Fruit fly (Drosophila melanogaster) whole organism, embryonic: ENCODE measurements around the gene CG31204.

Experiments used
- Ada2b ChIP-seq: fragments of 200-800 bp; sonication (Bioruptor generic); IDR thresholded peaks from 2 replicates; pipeline ENCODE4 v1.3.6; 2022; ENCODE audit warnings: missing biosample characterization, missing genetic modification characterization
- Antp ChIP-seq: fragments of 200-800 bp; sonication (Bioruptor generic); optimal IDR thresholded peaks from 3 replicates; lab custom pipeline; 2016; ENCODE audit warnings: missing biosample characterization, missing genetic modification characterization
- Awh ChIP-seq: fragments of 200-800 bp; sonication (Bioruptor generic); IDR thresholded peaks from 2 replicates; pipeline ENCODE4, ENCODE4 v1.3.6; 2022; ENCODE audit warnings: missing biosample characterization, missing genetic modification characterization
- CG10209 ChIP-seq: fragments of 200-800 bp; sonication (Bioruptor generic); optimal IDR thresholded peaks from 3 replicates; lab custom pipeline; 2017; ENCODE audit warnings: missing biosample characterization, mild to moderate bottlenecking, missing genetic modification characterization, missing genetic modification reagents
- CG1024 ChIP-seq: fragments of 200-800 bp; sonication (Bioruptor generic); IDR thresholded peaks from 2 replicates; pipeline ENCODE4 v1.3.6; 2022; ENCODE audit warnings: missing biosample characterization, missing genetic modification characterization
- CG10267 ChIP-seq: fragments of 200-800 bp; sonication (Bioruptor generic); optimal IDR thresholded peaks from 2 replicates; lab custom pipeline; 2018; ENCODE audit warnings: missing biosample characterization, mild to moderate bottlenecking, missing genetic modification characterization, moderate library complexity
- CG10543 ChIP-seq: fragments of 200-800 bp; sonication (Bioruptor generic); optimal IDR thresholded peaks from 3 replicates; lab custom pipeline; 2017; ENCODE audit warnings: missing biosample characterization, mild to moderate bottlenecking, missing genetic modification characterization, moderate library complexity
- CG10979 ChIP-seq: fragments of 200-800 bp; sonication (Bioruptor generic); optimal IDR thresholded peaks from 2 replicates; lab custom pipeline; 2018; ENCODE audit warnings: missing biosample characterization, mild to moderate bottlenecking, missing genetic modification characterization, moderate library complexity
- CG12299 ChIP-seq: fragments of 200-800 bp; sonication (Bioruptor generic); optimal IDR thresholded peaks from 2 replicates; lab custom pipeline; 2018; ENCODE audit warnings: missing biosample characterization, mild to moderate bottlenecking, missing genetic modification characterization
- CG13123 ChIP-seq: fragments of 200-800 bp; sonication (Bioruptor generic); optimal IDR thresholded peaks from 2 replicates; lab custom pipeline; 2016; ENCODE audit warnings: missing biosample characterization, missing genetic modification characterization
- CG15696 ChIP-seq: fragments of 200-800 bp; sonication (Bioruptor generic); optimal IDR thresholded peaks from 2 replicates; lab custom pipeline; 2019; ENCODE audit warnings: missing biosample characterization, mild to moderate bottlenecking, missing genetic modification characterization, moderate library complexity
- CG16779 ChIP-seq: fragments of 200-800 bp; sonication (Bioruptor generic); IDR thresholded peaks from 2 replicates; pipeline ENCODE4 v1.3.6; 2022; ENCODE audit warnings: missing biosample characterization, missing genetic modification characterization
- CG17385 ChIP-seq: fragments of 200-800 bp; sonication (Bioruptor generic); optimal IDR thresholded peaks from 3 replicates; lab custom pipeline; 2018; ENCODE audit warnings: missing biosample characterization, mild to moderate bottlenecking, missing genetic modification characterization
- CG18476 ChIP-seq: fragments of 200-800 bp; sonication (Bioruptor generic); optimal IDR thresholded peaks from 2 replicates; lab custom pipeline; 2016; ENCODE audit warnings: missing biosample characterization, mild to moderate bottlenecking, missing genetic modification characterization
- CG32532 ChIP-seq: fragments of 200-800 bp; sonication (Bioruptor generic); IDR thresholded peaks from 2 replicates; pipeline ENCODE4 v1.3.6; 2022; ENCODE audit warnings: missing biosample characterization, missing genetic modification characterization
- CG33213 ChIP-seq: fragments of 200-800 bp; sonication (Bioruptor generic); optimal IDR thresholded peaks from 3 replicates; lab custom pipeline; 2016; ENCODE audit warnings: missing biosample characterization, missing genetic modification characterization
- CG3847 ChIP-seq: fragments of 200-800 bp; sonication (Bioruptor generic); IDR thresholded peaks from 2 replicates; pipeline ENCODE4 v1.3.6; 2022; ENCODE audit warnings: missing biosample characterization, missing genetic modification characterization
- CG4328 ChIP-seq: fragments of 200-800 bp; sonication (Bioruptor generic); optimal IDR thresholded peaks from 3 replicates; lab custom pipeline; 2017; ENCODE audit warnings: missing biosample characterization, missing genetic modification reagents, missing genetic modification characterization
- CG8944 ChIP-seq: fragments of 200-800 bp; sonication (Bioruptor generic); optimal IDR thresholded peaks from 3 replicates; lab custom pipeline; 2016; ENCODE audit warnings: missing biosample characterization, missing genetic modification characterization
- CG9797 ChIP-seq: fragments of 200-800 bp; sonication (Bioruptor generic); optimal IDR thresholded peaks from 3 replicates; lab custom pipeline; 2018; ENCODE audit warnings: missing biosample characterization, mild to moderate bottlenecking, missing genetic modification characterization
- CG9932 ChIP-seq: fragments of 200-800 bp; sonication (Bioruptor generic); IDR thresholded peaks from 2 replicates; pipeline ENCODE4 v1.3.6; 2022; ENCODE audit warnings: missing biosample characterization, missing genetic modification characterization
- CHES-1-like ChIP-seq: fragments of 200-800 bp; sonication (Bioruptor generic); optimal IDR thresholded peaks from 2 replicates; lab custom pipeline; 2016; ENCODE audit warnings: missing biosample characterization, missing genetic modification characterization
- CoRest ChIP-seq: fragments of 200-800 bp; sonication (Bioruptor generic); optimal IDR thresholded peaks from 3 replicates; lab custom pipeline; 2018; ENCODE audit warnings: missing biosample characterization, mild to moderate bottlenecking, missing genetic modification characterization, moderate library complexity
- D19B ChIP-seq: fragments of 200-800 bp; sonication (Bioruptor generic); optimal IDR thresholded peaks from 2 replicates; lab custom pipeline; 2017; ENCODE audit warnings: missing biosample characterization, mild to moderate bottlenecking, missing genetic modification characterization
- ERR ChIP-seq: fragments of 200-800 bp; sonication (Bioruptor generic); optimal IDR thresholded peaks from 2 replicates; lab custom pipeline; 2016; ENCODE audit warnings: missing biosample characterization, missing genetic modification characterization
- Eip74EF ChIP-seq, 2 experiments: fragments of 200-800 bp in 1 of 2; fragments of >200 bp in 1 of 2; sonication (Bioruptor generic) in 1 of 2; optimal IDR thresholded peaks; 2 replicates each; lab custom pipeline; 2017 to 2019; ENCODE audit warnings: missing biosample characterization in 2 of 2, missing genetic modification characterization in 2 of 2, mild to moderate bottlenecking in 1 of 2, moderate library complexity in 1 of 2
- Ets97D ChIP-seq: fragments of 200-800 bp; sonication (Bioruptor generic); optimal IDR thresholded peaks from 3 replicates; lab custom pipeline; 2016; ENCODE audit warnings: missing biosample characterization, missing genetic modification characterization
- HLH4C ChIP-seq: fragments of 200-800 bp; sonication (Bioruptor generic); IDR thresholded peaks from 3 replicates; pipeline ENCODE4 v1.3.6; 2022; ENCODE audit warnings: missing biosample characterization, missing genetic modification characterization; ENCODE audit not compliant: partially characterized antibody
- Hand ChIP-seq: fragments of 200-800 bp; sonication (Bioruptor generic); optimal IDR thresholded peaks from 2 replicates; lab custom pipeline; 2017; ENCODE audit warnings: mild to moderate bottlenecking, missing biosample characterization, missing genetic modification reagents, missing genetic modification characterization
- Mrtf ChIP-seq: fragments of 200-800 bp; sonication (Bioruptor generic); IDR thresholded peaks from 3 replicates; pipeline ENCODE4 v1.3.6; 2022; ENCODE audit warnings: missing biosample characterization, missing genetic modification characterization
- NC2α ChIP-seq: fragments of 200-800 bp; sonication (Bioruptor generic); optimal IDR thresholded peaks from 2 replicates; lab custom pipeline; 2016; ENCODE audit warnings: missing biosample characterization, missing genetic modification characterization
- abd-A ChIP-seq: fragments of 200-800 bp; sonication (Bioruptor generic); optimal IDR thresholded peaks from 3 replicates; lab custom pipeline; 2019; ENCODE audit warnings: missing biosample characterization, mild to moderate bottlenecking, missing genetic modification characterization, moderate library complexity
- ara ChIP-seq: fragments of 200-800 bp; sonication (Bioruptor generic); IDR thresholded peaks from 2 replicates; pipeline ENCODE4 v1.3.6; 2022; ENCODE audit warnings: missing biosample characterization, missing genetic modification characterization
- bbx ChIP-seq: fragments of 200-800 bp; sonication (Bioruptor generic); IDR thresholded peaks from 2 replicates; pipeline ENCODE4 v1.3.6; 2022; ENCODE audit warnings: missing biosample characterization, missing genetic modification characterization; ENCODE audit not compliant: partially characterized antibody
- bowl ChIP-seq: fragments of 200-800 bp; sonication (Bioruptor generic); IDR thresholded peaks from 2 replicates; pipeline ENCODE4 v1.3.6; 2022; ENCODE audit warnings: missing biosample characterization, missing genetic modification characterization
- cato ChIP-seq: fragments of 200-800 bp; sonication (Bioruptor generic); optimal IDR thresholded peaks from 2 replicates; lab custom pipeline; 2016; ENCODE audit warnings: missing biosample characterization, missing genetic modification characterization, borderline replicate concordance
- croc ChIP-seq: fragments of 200-800 bp; sonication (Bioruptor generic); conservative IDR thresholded peaks from 3 replicates; pipeline ENCODE4 v1.3.6; 2022; ENCODE audit warnings: missing biosample characterization, missing genetic modification characterization
- emc ChIP-seq: fragments of 200-800 bp; sonication (Bioruptor generic); optimal IDR thresholded peaks from 2 replicates; lab custom pipeline; 2016; ENCODE audit warnings: missing biosample characterization, missing genetic modification characterization
- ftz-f1 ChIP-seq: fragments of 200-800 bp; sonication (Bioruptor generic); optimal IDR thresholded peaks from 2 replicates; lab custom pipeline; 2016; ENCODE audit warnings: missing biosample characterization, missing genetic modification characterization
- hb ChIP-seq: fragments of 200-800 bp; sonication (Bioruptor generic); IDR thresholded peaks from 3 replicates; pipeline ENCODE4 v1.3.6; 2022; ENCODE audit warnings: missing biosample characterization, missing genetic modification characterization; ENCODE audit not compliant: partially characterized antibody
- hbn ChIP-seq: fragments of 200-800 bp; sonication (Bioruptor generic); IDR thresholded peaks from 2 replicates; pipeline ENCODE4 v1.3.6; 2022; ENCODE audit warnings: missing biosample characterization, missing genetic modification characterization; ENCODE audit not compliant: partially characterized antibody
- peb ChIP-seq: fragments of 200-800 bp; sonication (Bioruptor generic); IDR thresholded peaks from 2 replicates; pipeline ENCODE4 v1.3.6; 2022; ENCODE audit warnings: missing biosample characterization, missing genetic modification characterization
- pho ChIP-seq: fragments of 200-800 bp; sonication (Bioruptor generic); optimal IDR thresholded peaks from 2 replicates; lab custom pipeline; 2016; ENCODE audit warnings: missing biosample characterization, missing genetic modification characterization
- ranshi ChIP-seq: fragments of 200-800 bp; sonication (Bioruptor generic); IDR thresholded peaks from 2 replicates; pipeline ENCODE4 v1.3.6; 2022; ENCODE audit warnings: missing biosample characterization, missing genetic modification characterization
- repo ChIP-seq: fragments of 200-800 bp; sonication (Bioruptor generic); optimal IDR thresholded peaks from 2 replicates; lab custom pipeline; 2016; ENCODE audit warnings: missing biosample characterization, missing genetic modification characterization
- sna ChIP-seq: fragments of 200-800 bp; sonication (Bioruptor generic); IDR thresholded peaks from 2 replicates; pipeline ENCODE4 v1.3.6; 2022; ENCODE audit warnings: missing biosample characterization, missing genetic modification characterization; ENCODE audit not compliant: partially characterized antibody
- tap ChIP-seq: fragments of 200-800 bp; optimal IDR thresholded peaks from 3 replicates; lab custom pipeline; 2019; ENCODE audit warnings: missing biosample characterization, mild to moderate bottlenecking, missing genetic modification characterization, moderate library complexity
- yki ChIP-seq: fragments of >200 bp; optimal IDR thresholded peaks from 3 replicates; lab custom pipeline; 2018
- zen2 ChIP-seq: fragments of 200-800 bp; sonication (Bioruptor generic); IDR thresholded peaks from 3 replicates; pipeline ENCODE4 v1.3.6; 2022; ENCODE audit warnings: missing biosample characterization, missing genetic modification characterization; ENCODE audit not compliant: partially characterized antibody
- zf30C ChIP-seq: fragments of 200-800 bp; sonication (Bioruptor generic); optimal IDR thresholded peaks from 3 replicates; lab custom pipeline; 2018; ENCODE audit warnings: missing biosample characterization, mild to moderate bottlenecking, missing genetic modification characterization

Gene CG31204

DNA sequence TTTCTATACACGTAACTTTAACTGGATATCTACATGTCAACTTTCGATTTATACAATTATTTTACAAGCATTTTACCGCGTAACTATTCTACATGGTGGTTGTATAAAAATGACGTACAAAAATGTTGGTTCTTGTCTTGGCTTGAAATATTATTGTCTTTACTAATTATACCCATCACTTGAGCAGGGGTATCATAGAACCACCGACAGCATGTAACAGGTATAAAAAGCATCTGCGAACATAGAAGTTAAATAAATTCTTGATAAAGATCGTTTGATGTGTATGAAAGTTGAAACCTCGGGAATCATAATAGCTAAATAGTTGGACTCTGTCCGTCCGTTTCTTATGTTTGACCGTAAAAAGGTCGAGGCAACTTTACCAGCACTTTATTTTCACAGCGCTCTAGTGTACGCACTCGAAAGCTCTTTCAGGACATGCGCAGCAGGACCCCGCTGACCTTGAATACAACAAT is 12.1 kb downstream of the CG31204 start (continued):
- TF ChIP-seq ranshi (GFP tag; lab: Robert Waterston, UW) (peak; percentile 62), peb (GFP tag; lab: Robert Waterston, UW) (no peak), bowl (GFP tag; lab: Robert Waterston, UW) (no peak), CG10267 (no peak), CG8944 (GFP tag; lab: Kevin White, UChicago) (no peak), CG12299 (peak; percentile 31), ERR (GFP tag; lab: Kevin White, UChicago) (no peak), CoRest (tag; lab: Kevin White, UChicago) (peak; percentile 50), pho (peak; percentile 78), CG9797 (no peak), sna (no peak), CG17385 (GFP tag; lab: Kevin White, UChicago) (peak; percentile 37), Antp (GFP tag; lab: Kevin White, UChicago) (peak; percentile 34), ara (GFP tag; lab: Robert Waterston, UW) (0 out of 2 replicates have a peak, but pooled peaks have one; percentile 34), repo (no peak), bbx (GFP tag; lab: Robert Waterston, UW) (peak; percentile 40; the same call in 1 of the 2 replicates), zen2 (GFP tag; lab: Robert Waterston, UW) (no peak), yki (lab: Kevin White, UChicago) (no peak), emc (GFP tag; lab: Kevin White, UChicago) (no peak), Hand (peak; percentile 7), Ets97D (GFP tag; lab: Kevin White, UChicago) (no peak), Eip74EF (GFP tag; optimal IDR thresholded peaks at IDR 0.05; lab: Kevin White, UChicago) (no peak), zf30C (no peak), CG10209 (GFP tag; lab: Kevin White, UChicago) (peak; percentile 39), D19B (peak; percentile 14), Mrtf (no peak), tap (tag; lab: Kevin White, UChicago) (no peak), Awh (GFP tag; lab: Robert Waterston, UW) (0 out of 2 replicates have a peak, but pooled peaks have one; percentile 44), cato (GFP tag; lab: Kevin White, UChicago) (no peak), HLH4C (GFP tag; lab: Robert Waterston, UW) (0 out of 3 replicates have a peak, but pooled peaks have one; percentile 24), hb (GFP tag; lab: Robert Waterston, UW) (peak; percentile 57; the same call in 1 of the 3 replicates), CG15696 (no peak), CG9932 (peak; percentile 62), CG10979 (tag; lab: Kevin White, UChicago) (no peak), CG32532 (GFP tag; lab: Robert Waterston, UW) (peak; percentile 78), CG1024 (GFP tag; lab: Robert Waterston, UW) (no peak), abd-A (no peak), NC2α (peak; percentile 44), CG13123 (GFP tag; lab: Kevin White, UChicago) (no peak), hbn (GFP tag; lab: Robert Waterston, UW) (no peak), CG4328 (GFP tag; lab: Kevin White, UChicago) (no peak), CHES-1-like (GFP tag; lab: Kevin White, UChicago) (peak; percentile 60), CG10543 (GFP tag; lab: Kevin White, UChicago) (no peak), CG16779 (GFP tag; lab: Robert Waterston, UW) (no peak), croc (GFP tag; lab: Robert Waterston, UW) (no peak), CG33213 (GFP tag; lab: Kevin White, UChicago) (no peak), Ada2b (GFP tag; lab: Robert Waterston, UW) (peak; percentile 42; the same call in 1 of the 2 replicates), CG18476 (GFP tag; lab: Kevin White, UChicago) (peak; percentile 2), ftz-f1 (GFP tag; lab: Kevin White, UChicago) (peak; percentile 2), CG3847 (GFP tag; lab: Robert Waterston, UW) (peak; percentile 25; the same call in 1 of the 2 replicates)
